Fruit fly (Drosophila melanogaster): ENCODE measurements around the gene CG18666.

CG18666 gene

dm6 chr2L:10986138-10986537 is 48.5 kb upstream of the CG18666 start (continued):
- peak in 1 of 3 experiments; percentile 16 for TF ChIP-seq Stat92E (GFP tag; optimal IDR thresholded peaks at IDR 0.05)
- TF ChIP-seq CG2129 (GFP tag; IDR thresholded peaks at IDR 0.05; ENCODE audit: partially characterized antibody) = no peak
- no peak for TF ChIP-seq eve (GFP tag; optimal IDR thresholded peaks at IDR 0.05)
- peak; percentile 49 for TF ChIP-seq zf30C (GFP tag; optimal IDR thresholded peaks at IDR 0.05)
- no peak; the same call in 1 of the 2 replicates for TF ChIP-seq CG3847 (GFP tag; IDR thresholded peaks at IDR 0.05)
- TF ChIP-seq Abd-B (GFP tag; optimal IDR thresholded peaks at IDR 0.05) = no peak
- no peak for TF ChIP-seq insv (GFP tag; optimal IDR thresholded peaks at IDR 0.05)
- TF ChIP-seq chm (GFP tag; IDR thresholded peaks at IDR 0.05) = 0 out of 2 replicates have a peak, but pooled peaks have one; percentile 9
- no peak for TF ChIP-seq tx (GFP tag; optimal IDR thresholded peaks at IDR 0.05)
- TF ChIP-seq HHEX (GFP tag; optimal IDR thresholded peaks at IDR 0.05) = peak; percentile 17
- no peak for TF ChIP-seq Hmr (GFP tag; optimal IDR thresholded peaks at IDR 0.05)
- peak; percentile 75 for TF ChIP-seq Med (GFP tag)
- no peak for TF ChIP-seq CG9437 (GFP tag; optimal IDR thresholded peaks at IDR 0.05)
- TF ChIP-seq Ptx1 (GFP tag; IDR thresholded peaks at IDR 0.05) = no peak
- TF ChIP-seq Pdp1 (GFP tag; optimal IDR thresholded peaks at IDR 0.05) = peak in 1 of 2 experiments; percentile 19
- TF ChIP-seq Dek (tag; optimal IDR thresholded peaks at IDR 0.05) = no peak
- 0 out of 2 replicates have a peak, but pooled peaks have one; percentile 23 for TF ChIP-seq CG4730 (GFP tag; IDR thresholded peaks at IDR 0.05)
- TF ChIP-seq CG14710 (tag; optimal IDR thresholded peaks at IDR 0.05) = peak; percentile 47
- TF ChIP-seq gt (GFP tag; IDR thresholded peaks at IDR 0.05) = no peak
- no peak for TF ChIP-seq CG15601 (tag; optimal IDR thresholded peaks at IDR 0.05)
- TF ChIP-seq CG11695 (GFP tag; IDR thresholded peaks at IDR 0.05) = peak; percentile 58; the same call in 1 of the 3 replicates
- TF ChIP-seq ems (GFP tag; optimal IDR thresholded peaks at IDR 0.05) = no peak
- TF ChIP-seq emc (GFP tag; optimal IDR thresholded peaks at IDR 0.05) = no peak
- TF ChIP-seq Deaf1 (tag; optimal IDR thresholded peaks at IDR 0.05) = no peak
- no peak for TF ChIP-seq psq (GFP tag; optimal IDR thresholded peaks at IDR 0.05)
- TF ChIP-seq cas (GFP tag; IDR thresholded peaks at IDR 0.05) = no peak
- TF ChIP-seq Hand (GFP tag; optimal IDR thresholded peaks at IDR 0.05) = no peak
- TF ChIP-seq peb (GFP tag; IDR thresholded peaks at IDR 0.05) = peak; percentile 36; the same call in 1 of the 2 replicates
- no peak for TF ChIP-seq CG16863 (GFP tag; optimal IDR thresholded peaks at IDR 0.05)
- TF ChIP-seq NK7.1 (GFP tag; optimal IDR thresholded peaks at IDR 0.05) = no peak
- no peak for TF ChIP-seq Bteb2 (GFP tag; optimal IDR thresholded peaks at IDR 0.05)
- no peak for TF ChIP-seq ssp (GFP tag; IDR thresholded peaks at IDR 0.05)
- no peak for TF ChIP-seq CG10462 (GFP tag; optimal IDR thresholded peaks at IDR 0.05)
- TF ChIP-seq Trl (optimal IDR thresholded peaks at IDR 0.05) = no peak
- TF ChIP-seq Trl (GFP tag; optimal IDR thresholded peaks at IDR 0.05) = peak; percentile 24
- no peak for TF ChIP-seq CG34224 (GFP tag; IDR thresholded peaks at IDR 0.05; ENCODE audit: partially characterized antibody)
- TF ChIP-seq run (tag; optimal IDR thresholded peaks at IDR 0.05) = no peak
- TF ChIP-seq ara (GFP tag; IDR thresholded peaks at IDR 0.05) = peak; percentile 63; the same call in 1 of the 2 replicates
- TF ChIP-seq Dp (GFP tag; optimal IDR thresholded peaks at IDR 0.05) = no peak
- TF ChIP-seq CG11560 (tag; IDR thresholded peaks at IDR 0.05) = no peak
- no peak for TF ChIP-seq Hsf (GFP tag; optimal IDR thresholded peaks at IDR 0.05)
- no peak for TF ChIP-seq CG11723 (GFP tag; optimal IDR thresholded peaks at IDR 0.05)
- TF ChIP-seq D19A (tag; optimal IDR thresholded peaks at IDR 0.05) = no peak
- TF ChIP-seq ERR (GFP tag; optimal IDR thresholded peaks at IDR 0.05) = no peak
- TF ChIP-seq CG31441 (GFP tag; IDR thresholded peaks at IDR 0.05) = peak; percentile 67
- TF ChIP-seq ap (GFP tag; IDR thresholded peaks at IDR 0.05) = peak; percentile 72
- no peak for TF ChIP-seq Myb (GFP tag; optimal IDR thresholded peaks at IDR 0.05)
- TF ChIP-seq stwl (tag; optimal IDR thresholded peaks at IDR 0.05) = peak; percentile 66
- TF ChIP-seq CG7928 (GFP tag; optimal IDR thresholded peaks at IDR 0.05) = no peak
- no peak for TF ChIP-seq CG4854 (GFP tag; optimal IDR thresholded peaks at IDR 0.05)
- no peak for TF ChIP-seq CG31365 (tag; optimal IDR thresholded peaks at IDR 0.05)
- TF ChIP-seq chn (GFP tag; optimal IDR thresholded peaks at IDR 0.05) = no peak

All from whole organism, embryonic.